Worm (Caenorhabditis elegans): ENCODE results near the gene ndub-2.

ce11 chrII:9014188-9014587 lies 18.0 kb downstream of the ndub-2 start:
- TF ChIP-seq W03F9.2 (tag; optimal IDR thresholded peaks at IDR 0.05) (no peak), him-1 (tag; optimal IDR thresholded peaks at IDR 0.05) (no peak)

Data from whole organism, L4/young adult.